Fruit fly (Drosophila melanogaster) whole organism, embryonic: Measurements from ENCODE around the gene Vha68-1.

Experiments
- CG10565 ChIP-seq: fragments of 200-800 bp; sonication (Bioruptor generic); optimal IDR thresholded peaks from 3 replicates; lab custom pipeline; 2016; ENCODE audit warnings: missing biosample characterization, mild to moderate bottlenecking, missing genetic modification characterization
- CG11085 ChIP-seq: fragments of 200-800 bp; sonication (Bioruptor generic); IDR thresholded peaks from 2 replicates; pipeline ENCODE4 v1.3.6; 2022; ENCODE audit warnings: missing biosample characterization, missing genetic modification characterization
- CG11504 ChIP-seq: fragments of 200-800 bp; sonication (Bioruptor generic); optimal IDR thresholded peaks from 3 replicates; lab custom pipeline; 2019; ENCODE audit warnings: missing biosample characterization, mild to moderate bottlenecking, missing genetic modification characterization, moderate library complexity
- CG12391 ChIP-seq: fragments of 200-800 bp; sonication (Bioruptor generic); optimal IDR thresholded peaks from 3 replicates; lab custom pipeline; 2018; ENCODE audit warnings: missing biosample characterization, mild to moderate bottlenecking, missing genetic modification characterization, moderate library complexity
- CG15269 ChIP-seq: fragments of 200-800 bp; sonication (Bioruptor generic); optimal IDR thresholded peaks from 2 replicates; lab custom pipeline; 2018; ENCODE audit warnings: missing biosample characterization, mild to moderate bottlenecking, missing genetic modification characterization, moderate library complexity
- CG1832 ChIP-seq: fragments of 200-800 bp; sonication (Bioruptor generic); optimal IDR thresholded peaks from 2 replicates; lab custom pipeline; 2017; ENCODE audit warnings: missing biosample characterization, mild to moderate bottlenecking, missing genetic modification characterization, inconsistent platforms
- CG18599 ChIP-seq: fragments of 200-800 bp; sonication (Bioruptor generic); optimal IDR thresholded peaks from 3 replicates; lab custom pipeline; 2017; ENCODE audit warnings: missing biosample characterization, missing genetic modification characterization, mild to moderate bottlenecking, moderate library complexity, missing genetic modification reagents
- CG2120 ChIP-seq: fragments of 200-800 bp; sonication (Bioruptor generic); optimal IDR thresholded peaks from 3 replicates; lab custom pipeline; 2016; ENCODE audit warnings: missing biosample characterization, missing genetic modification characterization
- CG31365 ChIP-seq: fragments of 200-800 bp; sonication (Bioruptor generic); optimal IDR thresholded peaks from 2 replicates; lab custom pipeline; 2018; ENCODE audit warnings: missing biosample characterization, mild to moderate bottlenecking, missing genetic modification characterization
- CG32532 ChIP-seq: fragments of 200-800 bp; sonication (Bioruptor generic); IDR thresholded peaks from 2 replicates; pipeline ENCODE4 v1.3.6; 2022; ENCODE audit warnings: missing biosample characterization, missing genetic modification characterization
- CG3281 ChIP-seq: fragments of 200-800 bp; sonication (Bioruptor generic); optimal IDR thresholded peaks from 3 replicates; lab custom pipeline; 2017; ENCODE audit warnings: missing biosample characterization, mild to moderate bottlenecking, missing genetic modification characterization
- CG34376 ChIP-seq: fragments of 200-800 bp; sonication (Bioruptor generic); optimal IDR thresholded peaks from 2 replicates; lab custom pipeline; 2018; ENCODE audit warnings: missing biosample characterization, mild to moderate bottlenecking, missing genetic modification characterization
- CG3838 ChIP-seq: fragments of 200-800 bp; sonication (Bioruptor generic); optimal IDR thresholded peaks from 3 replicates; lab custom pipeline; 2016; ENCODE audit warnings: missing biosample characterization, missing genetic modification characterization
- CG4282 ChIP-seq: fragments of 200-800 bp; sonication (Bioruptor generic); optimal IDR thresholded peaks from 2 replicates; lab custom pipeline; 2016; ENCODE audit warnings: missing biosample characterization, missing genetic modification characterization
- CG4424 ChIP-seq: fragments of 200-800 bp; sonication (Bioruptor generic); optimal IDR thresholded peaks from 3 replicates; lab custom pipeline; 2016; ENCODE audit warnings: missing biosample characterization, missing genetic modification characterization
- CG7372 ChIP-seq: fragments of 200-800 bp; sonication (Bioruptor generic); IDR thresholded peaks from 2 replicates; pipeline ENCODE4 v1.3.6; 2022; ENCODE audit warnings: missing biosample characterization, missing genetic modification characterization
- CG7556 ChIP-seq: fragments of 200-800 bp; sonication (Bioruptor generic); optimal IDR thresholded peaks from 2 replicates; lab custom pipeline; 2017; ENCODE audit warnings: missing biosample characterization, mild to moderate bottlenecking, missing genetic modification characterization
- CG7745 ChIP-seq: fragments of 200-800 bp; sonication (Bioruptor generic); optimal IDR thresholded peaks from 2 replicates; lab custom pipeline; 2018; ENCODE audit warnings: missing biosample characterization, mild to moderate bottlenecking, missing genetic modification characterization, moderate library complexity
- CG8281 ChIP-seq: fragments of 200-800 bp; sonication (Bioruptor generic); optimal IDR thresholded peaks from 2 replicates; lab custom pipeline; 2018; ENCODE audit warnings: missing biosample characterization, mild to moderate bottlenecking, missing genetic modification characterization, moderate library complexity
- CG9817 ChIP-seq: fragments of 200-800 bp; sonication (Bioruptor generic); optimal IDR thresholded peaks from 2 replicates; lab custom pipeline; 2018; ENCODE audit warnings: missing biosample characterization, mild to moderate bottlenecking, missing genetic modification characterization, moderate library complexity
- CG9932 ChIP-seq: fragments of 200-800 bp; sonication (Bioruptor generic); IDR thresholded peaks from 2 replicates; pipeline ENCODE4 v1.3.6; 2022; ENCODE audit warnings: missing biosample characterization, missing genetic modification characterization
- CoRest ChIP-seq: fragments of 200-800 bp; sonication (Bioruptor generic); optimal IDR thresholded peaks from 3 replicates; lab custom pipeline; 2018; ENCODE audit warnings: missing biosample characterization, mild to moderate bottlenecking, missing genetic modification characterization, moderate library complexity
- CrebB ChIP-seq: fragments of 200-800 bp; sonication (Bioruptor generic); optimal IDR thresholded peaks from 3 replicates; lab custom pipeline; 2018; ENCODE audit warnings: missing biosample characterization, mild to moderate bottlenecking, missing genetic modification characterization
- E2f1 ChIP-seq: fragments of 200-800 bp; sonication (Bioruptor generic); IDR thresholded peaks from 2 replicates; pipeline ENCODE4 v1.3.6; 2022; ENCODE audit warnings: missing biosample characterization, missing genetic modification characterization
- Fer3 ChIP-seq: fragments of 200-800 bp; sonication (Bioruptor generic); optimal IDR thresholded peaks from 2 replicates; lab custom pipeline; 2018; ENCODE audit warnings: missing biosample characterization, mild to moderate bottlenecking, missing genetic modification characterization, moderate library complexity
- HmgD ChIP-seq: fragments of 200-800 bp; sonication (Bioruptor generic); optimal IDR thresholded peaks from 3 replicates; lab custom pipeline; 2016; ENCODE audit warnings: missing biosample characterization, missing genetic modification characterization
- HmgZ ChIP-seq: fragments of 200-800 bp; sonication (Bioruptor generic); optimal IDR thresholded peaks from 2 replicates; lab custom pipeline; 2018; ENCODE audit warnings: missing biosample characterization, mild to moderate bottlenecking, missing genetic modification characterization
- Hr3 ChIP-seq: fragments of 200-800 bp; sonication (Bioruptor generic); optimal IDR thresholded peaks from 3 replicates; lab custom pipeline; 2016; ENCODE audit warnings: missing biosample characterization, missing genetic modification characterization
- Kr ChIP-seq: fragments of 200-800 bp; sonication (Bioruptor generic); optimal IDR thresholded peaks from 2 replicates; lab custom pipeline; 2017; ENCODE audit warnings: missing biosample characterization, mild to moderate bottlenecking, missing genetic modification characterization
- NfI ChIP-seq: fragments of 200-800 bp; sonication (Bioruptor generic); optimal IDR thresholded peaks from 3 replicates; lab custom pipeline; 2018; ENCODE audit warnings: missing biosample characterization, mild to moderate bottlenecking, missing genetic modification characterization, moderate library complexity
- Poxn ChIP-seq: fragments of 200-800 bp; sonication (Bioruptor generic); IDR thresholded peaks from 2 replicates; pipeline ENCODE4 v1.3.6; 2022; ENCODE audit warnings: missing biosample characterization, missing genetic modification characterization
- Rfx ChIP-seq: fragments of 200-800 bp; sonication (Bioruptor generic); IDR thresholded peaks from 2 replicates; pipeline ENCODE4 v1.3.6; 2022; ENCODE audit warnings: missing biosample characterization, missing genetic modification characterization
- Sox100B ChIP-seq: fragments of 200-800 bp; sonication (Bioruptor generic); optimal IDR thresholded peaks from 3 replicates; lab custom pipeline; 2018; ENCODE audit warnings: missing biosample characterization, mild to moderate bottlenecking, missing genetic modification characterization
- Trl ChIP-seq, 3 experiments: fragments of >200 bp in 2 of 3; fragments of 200-800 bp in 1 of 3; sonication (Bioruptor generic) in 1 of 3; optimal IDR thresholded peaks; 2 replicates in 1 of 3; 3 replicates in 2 of 3; lab custom pipeline; 2016 to 2017; ENCODE audit warnings: missing biosample characterization in 1 of 3, missing genetic modification characterization in 1 of 3
- al ChIP-seq: fragments of 200-800 bp; sonication (Bioruptor generic); IDR thresholded peaks from 2 replicates; pipeline ENCODE4 v1.3.6; 2022; ENCODE audit warnings: missing biosample characterization, missing genetic modification characterization
- ara ChIP-seq: fragments of 200-800 bp; sonication (Bioruptor generic); IDR thresholded peaks from 2 replicates; pipeline ENCODE4 v1.3.6; 2022; ENCODE audit warnings: missing biosample characterization, missing genetic modification characterization
- cad ChIP-seq: fragments of >200 bp; optimal IDR thresholded peaks from 2 replicates; lab custom pipeline; 2017; ENCODE audit warnings: missing biosample characterization, missing genetic modification characterization
- eve ChIP-seq, 2 experiments: fragments of >200 bp; optimal IDR thresholded peaks; 2 replicates each; lab custom pipeline; 2017; ENCODE audit warnings: missing biosample characterization in 2 of 2, missing genetic modification characterization in 2 of 2
- gem ChIP-seq: fragments of 200-800 bp; sonication (Bioruptor generic); optimal IDR thresholded peaks from 2 replicates; lab custom pipeline; 2019; ENCODE audit warnings: missing biosample characterization, mild to moderate bottlenecking, missing genetic modification characterization, moderate library complexity
- ham ChIP-seq: fragments of 200-800 bp; sonication (Bioruptor generic); IDR thresholded peaks from 2 replicates; pipeline ENCODE4 v1.3.6; 2022; ENCODE audit warnings: missing biosample characterization, missing genetic modification characterization
- jigr1 ChIP-seq: fragments of 200-800 bp; sonication (Bioruptor generic); IDR thresholded peaks from 3 replicates; pipeline ENCODE4 v1.3.6; 2022; ENCODE audit warnings: missing biosample characterization, missing genetic modification characterization
- jumu ChIP-seq: fragments of 200-800 bp; sonication (Bioruptor generic); optimal IDR thresholded peaks from 3 replicates; lab custom pipeline; 2016; ENCODE audit warnings: missing biosample characterization, missing genetic modification characterization
- klu ChIP-seq: fragments of 200-800 bp; sonication (Bioruptor generic); IDR thresholded peaks from 2 replicates; pipeline ENCODE4 v1.3.6; 2022; ENCODE audit warnings: missing biosample characterization, missing genetic modification characterization
- mld ChIP-seq: fragments of 200-800 bp; sonication (Bioruptor generic); IDR thresholded peaks from 3 replicates; pipeline ENCODE4 v1.3.6; 2022; ENCODE audit warnings: missing biosample characterization, missing genetic modification characterization; ENCODE audit not compliant: partially characterized antibody
- nau ChIP-seq: fragments of 200-800 bp; sonication (Bioruptor generic); optimal IDR thresholded peaks from 3 replicates; lab custom pipeline; 2017; ENCODE audit warnings: missing biosample characterization, mild to moderate bottlenecking, missing genetic modification characterization, missing genetic modification reagents
- pros ChIP-seq: fragments of 200-800 bp; sonication (Bioruptor generic); optimal IDR thresholded peaks from 3 replicates; lab custom pipeline; 2019; ENCODE audit warnings: missing biosample characterization, mild to moderate bottlenecking, missing genetic modification characterization, moderate library complexity
- ranshi ChIP-seq: fragments of 200-800 bp; sonication (Bioruptor generic); IDR thresholded peaks from 2 replicates; pipeline ENCODE4 v1.3.6; 2022; ENCODE audit warnings: missing biosample characterization, missing genetic modification characterization
- sisA ChIP-seq: fragments of 200-800 bp; sonication (Bioruptor generic); IDR thresholded peaks from 2 replicates; pipeline ENCODE4 v1.3.6; 2022; ENCODE audit warnings: missing biosample characterization, missing genetic modification characterization
- slbo ChIP-seq: fragments of 200-800 bp; sonication (Bioruptor generic); IDR thresholded peaks from 2 replicates; pipeline ENCODE4 v1.3.6; 2022; ENCODE audit warnings: missing biosample characterization, missing genetic modification characterization
- toy ChIP-seq: fragments of 200-800 bp; sonication (Bioruptor generic); IDR thresholded peaks from 2 replicates; pipeline ENCODE4 v1.3.6; 2022; ENCODE audit warnings: missing biosample characterization, missing genetic modification characterization
- ttk ChIP-seq: fragments of 200-800 bp; sonication (Bioruptor generic); IDR thresholded peaks from 2 replicates; pipeline ENCODE4 v2.1.2; 2022; ENCODE audit warnings: missing biosample characterization, missing genetic modification characterization
- yki ChIP-seq: fragments of >200 bp; optimal IDR thresholded peaks from 3 replicates; lab custom pipeline; 2018

Vha68-1 gene

dm6 chr2L:13049136-13049535, 45.2 kb upstream of the Vha68-1 start:
- TF ChIP-seq jigr1 (no peak), ara (GFP tag; lab: Robert Waterston, UW) (no peak), CG11504 (tag; lab: Kevin White, UChicago) (peak; percentile 10), CG7372 (GFP tag; lab: Robert Waterston, UW) (0 out of 2 replicates have a peak, but pooled peaks have one; percentile 24), CrebB (tag; lab: Kevin White, UChicago) (no peak), Kr (GFP tag; lab: Kevin White, UChicago) (no peak), CoRest (tag; lab: Kevin White, UChicago) (no peak), CG9932 (GFP tag; lab: Robert Waterston, UW) (peak; percentile 62), gem (tag; lab: Kevin White, UChicago) (peak; percentile 17), CG31365 (tag; lab: Kevin White, UChicago) (no peak), CG3281 (GFP tag; lab: Kevin White, UChicago) (peak; percentile 36), Sox100B (GFP tag; lab: Kevin White, UChicago) (no peak), mld (no peak), ham (GFP tag; lab: Robert Waterston, UW) (no peak), CG7556 (GFP tag; lab: Kevin White, UChicago) (no peak), CG3838 (GFP tag; lab: Kevin White, UChicago) (no peak), CG32532 (GFP tag; lab: Robert Waterston, UW) (peak; percentile 62), NfI (GFP tag; lab: Kevin White, UChicago) (peak; percentile 16), HmgZ (tag; lab: Kevin White, UChicago) (no peak), Poxn (no peak), cad (GFP tag; lab: Kevin White, UChicago) (no peak), klu (GFP tag; lab: Robert Waterston, UW) (0 out of 2 replicates have a peak, but pooled peaks have one; percentile 22), toy (GFP tag; lab: Robert Waterston, UW) (no peak), CG10565 (GFP tag; lab: Kevin White, UChicago) (no peak), al (GFP tag; lab: Robert Waterston, UW) (no peak), jumu (GFP tag; lab: Kevin White, UChicago) (no peak), sisA (GFP tag; lab: Robert Waterston, UW) (peak; percentile 26; the same call in 1 of the 2 replicates), Hr3 (GFP tag; lab: Kevin White, UChicago) (no peak), CG34376 (GFP tag; lab: Kevin White, UChicago) (peak; percentile 3), CG4282 (GFP tag; lab: Kevin White, UChicago) (no peak), ttk (GFP tag; lab: Robert Waterston, UW) (no peak), pros (GFP tag; lab: Kevin White, UChicago) (no peak), ranshi (GFP tag; lab: Robert Waterston, UW) (no peak), CG4424 (GFP tag; lab: Kevin White, UChicago) (no peak), CG15269 (tag; lab: Kevin White, UChicago) (peak; percentile 33), CG8281 (no peak), yki (lab: Kevin White, UChicago) (no peak), Rfx (GFP tag; lab: Robert Waterston, UW) (0 out of 2 replicates have a peak, but pooled peaks have one; percentile 18), eve (GFP tag; optimal IDR thresholded peaks at IDR 0.05; lab: Kevin White, UChicago) (no peak), CG7745 (tag; lab: Kevin White, UChicago) (no peak), slbo (GFP tag; lab: Robert Waterston, UW) (0 out of 2 replicates have a peak, but pooled peaks have one; percentile 19), Fer3 (tag; lab: Kevin White, UChicago) (peak; percentile 24), E2f1 (GFP tag; lab: Robert Waterston, UW) (no peak), nau (GFP tag; lab: Kevin White, UChicago) (no peak), CG1832 (no peak), Trl (optimal IDR thresholded peaks at IDR 0.05; lab: Kevin White, UChicago) (no peak), Trl (GFP tag; optimal IDR thresholded peaks at IDR 0.05; lab: Kevin White, UChicago) (no peak), CG11085 (GFP tag; lab: Robert Waterston, UW) (no peak), HmgD (GFP tag; lab: Kevin White, UChicago) (no peak), CG9817 (tag; lab: Kevin White, UChicago) (peak; percentile 37), CG12391 (tag; lab: Kevin White, UChicago) (no peak), CG18599 (peak; percentile 75), CG2120 (peak; percentile 52)
